Worm (Caenorhabditis elegans): ENCODE data around the gene K12D12.4.

K12D12.4 gene

DNA sequence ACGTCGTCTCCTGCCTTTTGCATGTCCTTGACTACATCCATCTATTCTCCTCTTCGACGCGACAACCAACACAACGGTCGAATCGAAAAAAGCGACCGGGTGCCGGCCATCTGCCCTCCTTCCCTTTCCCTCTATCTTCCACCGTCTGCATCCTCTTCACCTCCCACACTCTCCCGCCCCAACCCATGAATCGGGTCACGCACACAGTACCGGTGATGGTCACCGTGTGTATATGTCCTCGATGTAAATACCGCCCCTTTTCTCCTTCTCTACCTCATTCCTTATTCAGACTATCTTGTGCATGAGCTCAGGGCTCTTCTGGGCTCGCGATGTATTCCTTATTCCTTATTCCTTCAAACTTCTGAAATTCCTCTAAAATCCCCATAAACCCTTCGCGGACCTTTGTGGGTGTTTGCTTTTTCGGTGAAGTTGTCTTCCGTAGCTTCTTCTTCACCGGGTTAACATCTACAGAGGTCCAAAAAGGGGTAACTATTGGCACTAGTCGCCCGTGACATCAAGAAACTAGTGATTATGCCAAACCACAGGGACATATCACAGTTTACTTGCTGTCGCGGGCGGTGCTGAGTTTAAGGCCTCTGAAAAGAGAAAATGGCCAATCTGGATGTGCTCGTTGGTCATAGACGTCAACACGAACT, 24.0 kb upstream of the K12D12.4 start:
- TF ChIP-seq ztf-29 (GFP tag; IDR thresholded peaks at IDR 0.05) (no peak), flt-1 (GFP tag; IDR thresholded peaks at IDR 0.05) (peak; percentile 40; the same call in 1 of the 2 replicates)

DNA sequence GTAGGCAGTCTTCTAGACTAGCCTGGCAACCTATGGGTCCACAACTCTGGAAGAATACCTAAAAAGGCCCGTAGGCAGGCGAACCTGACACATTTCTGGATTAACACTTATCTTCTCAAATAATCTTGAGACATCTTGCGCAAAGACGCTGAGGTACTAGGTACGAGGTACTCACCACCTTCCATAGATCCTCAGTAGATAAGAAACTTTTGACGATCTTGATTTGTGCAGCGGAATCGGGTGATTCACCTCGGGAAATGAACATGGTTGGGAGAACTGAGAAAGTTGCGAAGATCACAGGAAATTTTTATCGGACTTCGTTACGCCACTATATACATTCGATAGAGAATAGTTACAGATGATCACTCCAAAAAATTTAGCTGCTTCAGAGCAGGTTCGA, 22.6 kb upstream of the K12D12.4 start:
- TF ChIP-seq flt-1 (GFP tag; IDR thresholded peaks at IDR 0.05) (no peak), T22C8.4 (GFP tag; IDR thresholded peaks at IDR 0.05) (no peak), ztf-29 (GFP tag; IDR thresholded peaks at IDR 0.05) (no peak), klf-2 (GFP tag; conservative IDR thresholded peaks at IDR 0.05) (no peak)

ce11 chrII:11887724-11888123, 22.2 kb upstream of the K12D12.4 start:
- no peak for TF ChIP-seq ztf-29 (GFP tag; IDR thresholded peaks at IDR 0.05)
- no peak for TF ChIP-seq klf-2 (GFP tag; conservative IDR thresholded peaks at IDR 0.05)
- TF ChIP-seq ref-1 (GFP tag; conservative IDR thresholded peaks at IDR 0.05) = no peak
- TF ChIP-seq ztf-23 (GFP tag; IDR thresholded peaks at IDR 0.05) = no peak
- TF ChIP-seq T22C8.4 (GFP tag; IDR thresholded peaks at IDR 0.05) = no peak
- no peak for TF ChIP-seq cog-1 (tag; optimal IDR thresholded peaks at IDR 0.05)
- no peak for TF ChIP-seq flt-1 (GFP tag; IDR thresholded peaks at IDR 0.05)
- TF ChIP-seq med-1 (GFP tag; optimal IDR thresholded peaks at IDR 0.05; ENCODE audit: insufficient read depth) = no peak
- TF ChIP-seq tab-1 (GFP tag; IDR thresholded peaks at IDR 0.05) = no peak

DNA sequence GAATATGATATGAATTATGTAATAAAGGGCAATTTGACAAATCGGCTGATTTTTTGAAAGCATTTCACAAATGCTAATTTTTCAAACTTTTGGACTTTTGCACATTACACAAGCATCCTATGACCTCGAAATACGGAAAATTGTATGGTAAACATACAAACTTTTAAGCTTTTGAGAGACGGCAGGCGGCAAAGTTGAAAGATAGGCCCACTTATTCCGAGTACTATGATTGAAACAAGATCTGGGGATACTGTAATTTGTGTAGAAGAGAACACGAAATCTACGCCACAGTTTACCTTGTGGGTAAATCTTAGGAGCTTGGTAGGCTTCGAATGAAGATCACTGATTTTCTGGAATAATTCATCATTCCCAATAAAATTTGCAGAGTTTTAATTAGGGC, 18.1 kb upstream of the K12D12.4 start, which contains the start of gene ZK930.6:
Gene ZK930.6 (plus strand): TSS at position 301 of the 400 bp plus-strand sequence.
- TF ChIP-seq ztf-23 (GFP tag; IDR thresholded peaks at IDR 0.05) (no peak), klf-2 (GFP tag; conservative IDR thresholded peaks at IDR 0.05) (no peak), cog-1 (tag; optimal IDR thresholded peaks at IDR 0.05) (no peak), ref-1 (GFP tag; conservative IDR thresholded peaks at IDR 0.05) (no peak), flt-1 (GFP tag; IDR thresholded peaks at IDR 0.05) (no peak), ztf-29 (GFP tag; IDR thresholded peaks at IDR 0.05) (no peak), T22C8.4 (GFP tag; IDR thresholded peaks at IDR 0.05) (no peak), med-1 (GFP tag; optimal IDR thresholded peaks at IDR 0.05; ENCODE audit: insufficient read depth) (no peak), tab-1 (GFP tag; IDR thresholded peaks at IDR 0.05) (no peak)

DNA sequence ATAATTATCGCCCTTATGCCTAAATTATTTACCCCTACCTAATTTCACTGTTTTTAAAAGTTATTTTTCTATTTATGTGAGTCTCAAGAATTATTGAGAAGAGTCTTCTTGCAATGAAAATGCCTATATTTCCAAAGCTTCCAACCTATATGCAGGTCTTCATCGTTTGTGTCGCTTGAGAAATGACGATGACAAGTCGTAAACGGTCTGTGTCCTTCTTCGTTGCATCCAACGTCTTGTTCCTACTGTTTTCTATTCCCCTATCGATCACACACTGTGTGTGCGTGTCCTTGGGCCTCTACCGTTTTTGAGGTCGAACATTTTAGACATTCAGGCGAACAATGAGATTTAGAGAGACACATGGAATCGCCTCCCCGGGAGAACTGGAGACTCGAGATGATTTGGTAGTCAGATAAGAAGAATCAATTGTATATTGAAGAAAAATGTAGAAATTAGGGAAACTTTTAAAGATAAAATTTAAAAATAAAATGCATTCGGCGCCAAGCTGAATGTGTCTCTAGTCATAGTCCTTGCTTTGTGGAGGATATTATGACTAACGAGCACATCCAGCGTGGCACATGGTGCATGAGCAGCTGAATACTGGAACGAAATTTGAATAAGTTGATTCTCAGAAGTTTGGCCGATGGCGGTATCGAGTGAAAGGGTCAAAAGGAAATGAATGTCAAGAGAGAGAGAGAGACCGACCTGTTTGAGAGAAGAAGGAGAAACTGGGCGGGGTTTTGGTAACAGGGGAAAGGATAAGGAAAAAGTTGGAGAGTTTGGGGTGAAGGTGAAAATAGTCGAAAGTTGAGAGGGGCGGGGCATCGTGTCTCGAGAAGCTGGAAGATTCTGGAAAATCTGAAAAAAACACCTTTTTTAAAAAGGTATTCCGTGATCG, 15.2 kb upstream of the K12D12.4 start:
- TF ChIP-seq flt-1 (GFP tag; IDR thresholded peaks at IDR 0.05) = no peak

DNA sequence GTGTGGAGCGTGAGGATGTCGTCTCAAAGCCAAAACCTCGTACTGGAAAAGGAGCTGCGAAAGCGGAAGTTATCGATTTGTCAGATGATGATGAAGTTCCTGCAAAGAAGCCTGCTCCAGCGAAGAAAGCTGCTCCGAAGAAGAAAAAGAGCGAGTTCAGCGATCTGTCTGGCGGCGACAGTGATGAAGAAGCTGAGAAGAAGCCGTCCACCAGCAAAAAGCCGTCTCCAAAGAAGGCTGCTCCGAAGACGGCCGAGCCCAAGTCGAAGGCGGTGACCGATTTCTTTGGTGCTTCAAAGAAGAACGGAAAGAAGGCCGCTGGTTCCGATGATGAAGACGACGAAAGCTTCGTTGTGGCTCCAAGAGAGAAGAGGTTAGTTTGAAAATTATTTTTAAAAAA, 14.2 kb upstream of the K12D12.4 start:
- TF ChIP-seq T22C8.4 (GFP tag; IDR thresholded peaks at IDR 0.05) (no peak), cog-1 (tag; optimal IDR thresholded peaks at IDR 0.05) (no peak), klf-2 (GFP tag; conservative IDR thresholded peaks at IDR 0.05) (no peak), ref-1 (GFP tag; conservative IDR thresholded peaks at IDR 0.05) (no peak), med-1 (GFP tag; optimal IDR thresholded peaks at IDR 0.05; ENCODE audit: insufficient read depth) (no peak), tab-1 (GFP tag; IDR thresholded peaks at IDR 0.05) (no peak), ztf-23 (GFP tag; IDR thresholded peaks at IDR 0.05) (no peak), flt-1 (GFP tag; IDR thresholded peaks at IDR 0.05) (no peak), ztf-29 (GFP tag; IDR thresholded peaks at IDR 0.05) (no peak)

ce11 chrII:11874674-11875198, 9.2 kb upstream of the K12D12.4 start, which contains the start of the genes npp-3 and top-2:
TSS of gene npp-3 (minus strand) at chrII:11874788.
TSS of gene top-2 (plus strand) at chrII:11875148.
- TF ChIP-seq cog-1 (tag; optimal IDR thresholded peaks at IDR 0.05) (no peak), T22C8.4 (GFP tag; IDR thresholded peaks at IDR 0.05) (no peak), med-1 (GFP tag; optimal IDR thresholded peaks at IDR 0.05; ENCODE audit: insufficient read depth) (no peak), tab-1 (GFP tag; IDR thresholded peaks at IDR 0.05) (no peak), ztf-29 (GFP tag; IDR thresholded peaks at IDR 0.05) (peak; percentile 40; the same call in 1 of the 2 replicates), flt-1 (GFP tag; IDR thresholded peaks at IDR 0.05) (no peak), klf-2 (GFP tag; conservative IDR thresholded peaks at IDR 0.05) (no peak)

- TF ChIP-seq med-1 (GFP tag; optimal IDR thresholded peaks at IDR 0.05; ENCODE audit: insufficient read depth) = no peak
- no peak for TF ChIP-seq ztf-29 (GFP tag; IDR thresholded peaks at IDR 0.05)
- no peak for TF ChIP-seq ref-1 (GFP tag; conservative IDR thresholded peaks at IDR 0.05)
- no peak for TF ChIP-seq ztf-23 (GFP tag; IDR thresholded peaks at IDR 0.05)
- no peak for TF ChIP-seq cog-1 (tag; optimal IDR thresholded peaks at IDR 0.05)
Measured at ce11 chrII:11868893-11869292, 3.3 kb upstream of the K12D12.4 start.

- TF ChIP-seq tab-1 (GFP tag; IDR thresholded peaks at IDR 0.05) (no peak), ref-1 (GFP tag; conservative IDR thresholded peaks at IDR 0.05) (no peak), ztf-23 (GFP tag; IDR thresholded peaks at IDR 0.05) (no peak), med-1 (GFP tag; optimal IDR thresholded peaks at IDR 0.05; ENCODE audit: insufficient read depth) (no peak), klf-2 (GFP tag; conservative IDR thresholded peaks at IDR 0.05) (no peak), T22C8.4 (GFP tag; IDR thresholded peaks at IDR 0.05) (no peak), cog-1 (tag; optimal IDR thresholded peaks at IDR 0.05) (no peak), flt-1 (GFP tag; IDR thresholded peaks at IDR 0.05) (no peak), ztf-29 (GFP tag; IDR thresholded peaks at IDR 0.05) (no peak)
Measured at ce11 chrII:11868234-11868633, 2.7 kb upstream of the K12D12.4 start, which contains the start of gene col-84. TSS of gene col-84 (plus strand) at chrII:11868534.

ce11 chrII:11860623-11861079, 4.9 kb downstream of the K12D12.4 start, which contains the start of gene K12D12.5:
TSS of gene K12D12.5 (plus strand) at chrII:11861029.
- no peak for TF ChIP-seq T22C8.4 (GFP tag; IDR thresholded peaks at IDR 0.05)
- TF ChIP-seq cog-1 (tag; optimal IDR thresholded peaks at IDR 0.05) = no peak
- TF ChIP-seq ztf-23 (GFP tag; IDR thresholded peaks at IDR 0.05) = no peak
